Fruit fly (Drosophila melanogaster): ENCODE measurements around the gene Ranbp21.

Ranbp21 gene

DNA sequence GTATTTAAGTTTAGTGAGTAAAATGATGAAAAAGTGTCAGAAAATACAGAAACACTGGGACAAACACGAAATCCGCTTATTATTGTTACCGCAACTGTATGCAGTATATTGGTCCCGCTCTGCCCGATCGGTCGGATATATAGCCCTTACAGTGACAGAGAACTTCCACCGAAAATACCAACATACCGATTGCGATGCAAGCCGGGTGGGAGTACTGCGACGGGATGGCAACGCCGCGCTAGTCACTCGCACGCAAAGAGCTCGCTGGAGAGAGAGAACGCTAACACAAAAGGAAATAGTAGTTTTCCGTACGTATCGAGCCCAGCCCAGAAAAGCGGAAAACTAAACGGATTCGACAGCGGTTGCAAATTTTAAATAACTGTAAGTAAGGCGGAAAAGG, 44.8 kb upstream of the Ranbp21 start, which contains the start of gene Cdc42 (continued):
- TF ChIP-seq NFAT (GFP tag; IDR thresholded peaks at IDR 0.05) (0 out of 2 replicates have a peak, but pooled peaks have one; percentile 16), CkIIα-i1 (GFP tag; IDR thresholded peaks at IDR 0.05) (no peak), al (GFP tag; IDR thresholded peaks at IDR 0.05) (no peak), CG4617 (GFP tag; optimal IDR thresholded peaks at IDR 0.05; ENCODE audit: borderline replicate concordance) (peak; percentile 51), tin (GFP tag; optimal IDR thresholded peaks at IDR 0.05) (no peak), knrl (GFP tag; IDR thresholded peaks at IDR 0.05; ENCODE audit: partially characterized antibody) (0 out of 3 replicates have a peak, but pooled peaks have one; percentile 11), CG3847 (GFP tag; IDR thresholded peaks at IDR 0.05) (0 out of 2 replicates have a peak, but pooled peaks have one; percentile 17), bsh (GFP tag; optimal IDR thresholded peaks at IDR 0.05) (no peak), bab2 (GFP tag; optimal IDR thresholded peaks at IDR 0.05) (no peak), CG30020 (tag; optimal IDR thresholded peaks at IDR 0.05) (peak; percentile 22), CG9817 (tag; optimal IDR thresholded peaks at IDR 0.05) (no peak), cad (GFP tag; optimal IDR thresholded peaks at IDR 0.05) (no peak), otp (GFP tag; IDR thresholded peaks at IDR 0.05) (no peak), CG34376 (GFP tag; optimal IDR thresholded peaks at IDR 0.05) (no peak), sim (GFP tag; IDR thresholded peaks at IDR 0.05) (no peak), CG11093 (GFP tag; IDR thresholded peaks at IDR 0.05) (no peak), CG30431 (GFP tag; optimal IDR thresholded peaks at IDR 0.05) (no peak), CG12942 (GFP tag; optimal IDR thresholded peaks at IDR 0.05) (no peak), HHEX (GFP tag; optimal IDR thresholded peaks at IDR 0.05) (no peak), Pdp1 (GFP tag; optimal IDR thresholded peaks at IDR 0.05) (peak in 1 of 2 experiments; percentile 6), da (GFP tag; optimal IDR thresholded peaks at IDR 0.05) (no peak), Dref (GFP tag; IDR thresholded peaks at IDR 0.05) (peak; percentile 43), Nf-YA (GFP tag; IDR thresholded peaks at IDR 0.05) (no peak), CG8290 (GFP tag; optimal IDR thresholded peaks at IDR 0.05) (peak; percentile 34), CG8290 (tag; optimal IDR thresholded peaks at IDR 0.05) (peak in 1 of 2 experiments; percentile 75), CG12659 (GFP tag; optimal IDR thresholded peaks at IDR 0.05) (peak; percentile 29), br (optimal IDR thresholded peaks at IDR 0.05) (no peak), inv (GFP tag; IDR thresholded peaks at IDR 0.05; ENCODE audit: partially characterized antibody) (no peak), lov (optimal IDR thresholded peaks at IDR 0.05) (no peak), lov (GFP tag; IDR thresholded peaks at IDR 0.05) (no peak), slou (GFP tag; optimal IDR thresholded peaks at IDR 0.05) (no peak), Scr (GFP tag; IDR thresholded peaks at IDR 0.05; ENCODE audit: partially characterized antibody) (0 out of 2 replicates have a peak, but pooled peaks have one; percentile 13), CG11398 (GFP tag; optimal IDR thresholded peaks at IDR 0.05) (no peak), CG42726 (GFP tag; IDR thresholded peaks at IDR 0.05; ENCODE audit: partially characterized antibody) (0 out of 2 replicates have a peak, but pooled peaks have one; percentile 20), fd64A (GFP tag; optimal IDR thresholded peaks at IDR 0.05) (no peak), CG4404 (GFP tag; IDR thresholded peaks at IDR 0.05) (no peak), eyg (GFP tag; optimal IDR thresholded peaks at IDR 0.05) (no peak), CG7839 (tag; optimal IDR thresholded peaks at IDR 0.05) (no peak), Ravus (GFP tag; IDR thresholded peaks at IDR 0.05) (no peak), Elba2 (GFP tag; optimal IDR thresholded peaks at IDR 0.05) (no peak), E2f1 (GFP tag; IDR thresholded peaks at IDR 0.05) (no peak), CG32772 (GFP tag; IDR thresholded peaks at IDR 0.05) (no peak), emc (GFP tag; optimal IDR thresholded peaks at IDR 0.05) (no peak), nmo (GFP tag; optimal IDR thresholded peaks at IDR 0.05) (no peak), trh (GFP tag; optimal IDR thresholded peaks at IDR 0.05) (no peak), MESR4 (GFP tag; optimal IDR thresholded peaks at IDR 0.05) (peak; percentile 48), zen2 (GFP tag; IDR thresholded peaks at IDR 0.05; ENCODE audit: partially characterized antibody) (no peak), slbo (GFP tag; IDR thresholded peaks at IDR 0.05) (peak; percentile 21; the same call in 1 of the 2 replicates), aop (GFP tag; IDR thresholded peaks at IDR 0.05) (peak; percentile 51; the same call in 1 of the 2 replicates), gro (GFP tag; optimal IDR thresholded peaks at IDR 0.05) (no peak), CG3065 (GFP tag; optimal IDR thresholded peaks at IDR 0.05) (no peak), Taf1 (GFP tag; IDR thresholded peaks at IDR 0.05) (no peak)

Data from whole organism, embryonic.